Worm (Caenorhabditis elegans): ENCODE data around the gene srsx-19.

DNA sequence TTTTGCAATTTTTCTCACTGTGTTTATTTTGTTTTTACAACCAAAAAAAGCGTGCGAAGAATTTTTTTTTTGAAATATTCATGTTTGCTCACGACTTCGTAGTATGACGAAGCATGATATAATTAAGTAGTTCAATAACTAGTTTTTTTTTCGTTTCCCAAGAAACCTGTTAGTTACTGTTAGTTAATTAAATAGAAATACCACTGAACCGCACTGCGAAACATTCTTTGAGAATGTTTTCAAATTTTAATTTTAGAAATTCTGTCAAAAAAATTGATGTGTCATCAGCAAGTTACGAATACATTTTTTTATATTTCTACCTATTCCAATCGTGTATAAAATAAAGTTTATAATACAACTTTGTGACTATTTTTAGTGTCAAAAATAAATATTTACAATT is 38.9 kb downstream of the srsx-19 start, which contains the start of gene srxa-12:
- no peak for TF ChIP-seq efl-1 (GFP tag; optimal IDR thresholded peaks at IDR 0.05)
- no peak for TF ChIP-seq snpc-4 (GFP tag; optimal IDR thresholded peaks at IDR 0.05)
- no peak for TF ChIP-seq snpc-4 (tag; optimal IDR thresholded peaks at IDR 0.05)
- TF ChIP-seq ZK185.1 (tag; optimal IDR thresholded peaks at IDR 0.05; ENCODE audit: poor library complexity, severe bottlenecking), result no peak
- TF ChIP-seq T26A5.8 (tag; optimal IDR thresholded peaks at IDR 0.05), result no peak
- TF ChIP-seq cebp-2 (GFP tag; IDR thresholded peaks at IDR 0.05), result no peak
- no peak for TF ChIP-seq nfya-2 (GFP tag; IDR thresholded peaks at IDR 0.05)
- no peak for TF ChIP-seq Y95B8A.8 (GFP tag; IDR thresholded peaks at IDR 0.05)
- no peak for TF ChIP-seq T07F8.4 (tag; optimal IDR thresholded peaks at IDR 0.05)
- no peak for TF ChIP-seq pbrm-1 (GFP tag; IDR thresholded peaks at IDR 0.05)
- TF ChIP-seq unc-62 (GFP tag; optimal IDR thresholded peaks at IDR 0.05), result no peak
